Worm (Caenorhabditis elegans) whole organism, L3 larva: ENCODE measurements around the gene gfat-1.

Experiments
- ama-1 ChIP-seq: fragments of 150-350 bp; optimal IDR thresholded peaks from 2 replicates; lab custom pipeline; 2018
- elt-2 ChIP-seq: sonication (generic microtip); optimal IDR thresholded peaks from 2 replicates; lab custom pipeline; 2016; ENCODE audit warnings: missing genetic modification reagents, mild to moderate bottlenecking, missing genetic modification characterization, missing compliant biosample characterization
- fkh-10 ChIP-seq: sonication (generic microtip); optimal IDR thresholded peaks from 2 replicates; lab custom pipeline; 2017; ENCODE audit warnings: missing biosample characterization, missing genetic modification reagents, missing genetic modification characterization
- lin-15B ChIP-seq: fragments of 150-350 bp; optimal IDR thresholded peaks from 2 replicates; lab custom pipeline; 2014; ENCODE audit warnings: missing biosample characterization, missing genetic modification characterization
- nhr-28 ChIP-seq: fragments of 150-350 bp; optimal IDR thresholded peaks from 2 replicates; lab custom pipeline; 2014; ENCODE audit warnings: missing biosample characterization, missing genetic modification characterization
- skn-1 ChIP-seq: fragments of 150-350 bp; optimal IDR thresholded peaks from 2 replicates; lab custom pipeline; 2014; ENCODE audit warnings: missing biosample characterization, missing genetic modification characterization

DNA sequence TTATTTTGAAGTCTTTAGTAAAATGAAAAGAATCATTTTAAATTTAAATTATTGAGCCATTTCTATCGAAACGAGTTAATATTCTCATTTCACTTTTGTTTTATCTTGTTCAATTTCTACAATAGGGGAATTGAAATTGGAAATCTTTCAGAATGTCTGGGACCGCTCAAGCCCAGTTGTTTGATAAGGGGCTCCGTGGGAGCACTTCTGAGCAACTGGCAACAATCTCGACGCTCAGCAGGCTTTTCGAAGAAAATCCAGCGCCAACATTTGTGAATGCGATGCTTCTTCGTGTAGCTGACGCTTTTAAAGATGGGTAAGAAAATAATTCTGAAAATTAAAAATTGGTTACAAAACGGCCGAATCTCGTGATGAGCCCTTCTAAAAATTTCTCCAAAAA, 12.5 kb downstream of the gfat-1 start, which contains the start of gene ints-7:
- TF ChIP-seq ama-1 (lab: Kevin White, UChicago) (no peak), skn-1 (tag; lab: Kevin White, UChicago) (no peak), fkh-10 (GFP tag; lab: Kevin White, UChicago) (no peak), nhr-28 (tag; lab: Kevin White, UChicago) (no peak), elt-2 (tag; lab: Kevin White, UChicago) (no peak), lin-15B (tag; lab: Kevin White, UChicago) (no peak)
